Worm (Caenorhabditis elegans): ENCODE measurements around the gene tph-1.
A peak's percentile ranks its signal among the peaks of the same experiment; 100 is the strongest.

The tph-1 gene

ce11 chrII:7593227-7593626, 44.1 kb downstream of the tph-1 start:
- TF ChIP-seq Y53G8AR.9 (GFP tag; conservative IDR thresholded peaks at IDR 0.05) = no peak
- TF ChIP-seq T26A5.8 (tag; optimal IDR thresholded peaks at IDR 0.05) = no peak
- no peak for TF ChIP-seq cebp-2 (GFP tag; IDR thresholded peaks at IDR 0.05)
- peak; percentile 18 for TF ChIP-seq ceh-27 (GFP tag; optimal IDR thresholded peaks at IDR 0.05)
- peak; percentile 79 for TF ChIP-seq zfh-2 (GFP tag; conservative IDR thresholded peaks at IDR 0.05)
- TF ChIP-seq tbx-9 (tag; optimal IDR thresholded peaks at IDR 0.05; ENCODE audit: borderline replicate concordance) = no peak
- peak; percentile 46; the same call in 1 of the 2 replicates for TF ChIP-seq rcor-1 (GFP tag; IDR thresholded peaks at IDR 0.05)
- TF ChIP-seq K12H6.12 (tag; optimal IDR thresholded peaks at IDR 0.05) = peak; percentile 37
- no peak for TF ChIP-seq die-1 (tag; optimal IDR thresholded peaks at IDR 0.05)
- peak; percentile 25 for TF ChIP-seq chd-7 (tag; optimal IDR thresholded peaks at IDR 0.05)
- 0 out of 2 replicates have a peak, but pooled peaks have one; percentile 25 for TF ChIP-seq K11D2.4 (GFP tag; IDR thresholded peaks at IDR 0.05)
- TF ChIP-seq bed-1 (GFP tag; IDR thresholded peaks at IDR 0.05) = no peak
- TF ChIP-seq ztf-22 (GFP tag; optimal IDR thresholded peaks at IDR 0.05) = no peak
- TF ChIP-seq F57C9.4 (tag; optimal IDR thresholded peaks at IDR 0.05) = no peak
- no peak for TF ChIP-seq lsl-1 (GFP tag; optimal IDR thresholded peaks at IDR 0.05)
- TF ChIP-seq let-526 (GFP tag; IDR thresholded peaks at IDR 0.05) = no peak

ce11 chrII:7594262-7594661, 45.1 kb downstream of the tph-1 start:
- no peak for TF ChIP-seq let-526 (GFP tag; IDR thresholded peaks at IDR 0.05)
- no peak for TF ChIP-seq madf-3 (GFP tag; IDR thresholded peaks at IDR 0.05)
- no peak for TF ChIP-seq nfyb-1 (GFP tag; IDR thresholded peaks at IDR 0.05)
- TF ChIP-seq repo-1 (tag; optimal IDR thresholded peaks at IDR 0.05) = no peak
- no peak for TF ChIP-seq hlh-26 (GFP tag; conservative IDR thresholded peaks at IDR 0.05)
- TF ChIP-seq zfh-2 (GFP tag; conservative IDR thresholded peaks at IDR 0.05) = no peak
- TF ChIP-seq zim-3 (tag; optimal IDR thresholded peaks at IDR 0.05) = no peak
- no peak for TF ChIP-seq hrde-1 (tag; optimal IDR thresholded peaks at IDR 0.05; ENCODE audit: borderline replicate concordance)
- no peak for TF ChIP-seq F37B4.10 (GFP tag; IDR thresholded peaks at IDR 0.05)
- no peak for TF ChIP-seq F33H1.4 (GFP tag; IDR thresholded peaks at IDR 0.05)
- TF ChIP-seq K11D2.4 (GFP tag; IDR thresholded peaks at IDR 0.05) = no peak
- no peak for TF ChIP-seq mes-4 (tag; optimal IDR thresholded peaks at IDR 0.05)
- no peak for TF ChIP-seq snpc-1.1 (tag; optimal IDR thresholded peaks at IDR 0.05; ENCODE audit: insufficient read depth)

DNA sequence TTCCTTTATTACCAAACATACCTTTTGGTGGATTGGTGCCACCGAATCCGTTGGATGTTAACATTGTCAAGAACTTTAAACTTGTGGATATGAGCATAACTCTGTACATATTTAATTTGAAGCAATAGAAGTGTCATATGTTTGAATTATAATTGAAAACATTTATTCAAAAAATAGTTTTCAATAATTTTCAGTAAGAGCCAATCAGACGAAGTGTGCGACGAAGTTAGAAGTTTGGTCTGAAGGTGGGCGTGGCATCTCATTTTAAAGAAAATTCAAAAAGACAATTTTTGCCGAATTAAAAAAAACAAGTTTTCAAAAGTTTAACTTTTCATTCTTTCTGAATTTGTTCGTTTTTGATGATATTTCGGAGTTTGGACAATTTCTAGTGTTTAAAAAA, 45.7 kb downstream of the tph-1 start, which contains the start of gene syd-1:
syd-1 (minus strand) TSS at position 101 of the 400 bp plus-strand sequence.
- TF ChIP-seq atf-7 (tag; optimal IDR thresholded peaks at IDR 0.05) (no peak), F23B12.7 (tag; optimal IDR thresholded peaks at IDR 0.05; ENCODE audit: insufficient read depth) (no peak), Y79H2A.3 (GFP tag; conservative IDR thresholded peaks at IDR 0.05) (no peak), madf-6 (GFP tag; IDR thresholded peaks at IDR 0.05) (no peak), sea-2 (GFP tag; IDR thresholded peaks at IDR 0.05) (no peak), tbx-9 (tag; optimal IDR thresholded peaks at IDR 0.05; ENCODE audit: borderline replicate concordance) (no peak), B0035.1 (tag; optimal IDR thresholded peaks at IDR 0.05) (no peak), nhr-27 (tag; optimal IDR thresholded peaks at IDR 0.05) (no peak), hlh-26 (GFP tag; conservative IDR thresholded peaks at IDR 0.05) (no peak), madf-8 (GFP tag; conservative IDR thresholded peaks at IDR 0.05) (no peak), let-607 (tag; optimal IDR thresholded peaks at IDR 0.05) (no peak), madf-10 (tag; optimal IDR thresholded peaks at IDR 0.05) (no peak), egl-18 (GFP tag; IDR thresholded peaks at IDR 0.05) (no peak)

Data from whole organism, young adult.